Worm (Caenorhabditis elegans) whole organism, young adult: ENCODE data around the gene cng-1.

ENCODE experiments used
- F57A8.1 ChIP-seq: fragments of 200-800 bp; sonication (Bioruptor generic); optimal IDR thresholded peaks from 2 replicates; lab custom pipeline; 2018; ENCODE audit warnings: mild to moderate bottlenecking, missing genetic modification characterization, moderate library complexity, missing compliant biosample characterization
- attf-6 ChIP-seq: fragments of 200-800 bp; sonication (Bioruptor generic); IDR thresholded peaks from 2 replicates; pipeline ENCODE4 v1.3.6; 2022; ENCODE audit warnings: missing genetic modification reagents, missing genetic modification characterization, missing compliant biosample characterization
- dpl-1 ChIP-seq: fragments of 150-350 bp; optimal IDR thresholded peaks from 2 replicates; lab custom pipeline; 2014; ENCODE audit warnings: missing biosample characterization, missing genetic modification reagents, missing genetic modification characterization
- madf-8 ChIP-seq: fragments of 200-800 bp; sonication (Bioruptor generic); conservative IDR thresholded peaks from 2 replicates; pipeline ENCODE4 v1.3.6; 2022; ENCODE audit warnings: missing genetic modification reagents, missing genetic modification characterization, missing compliant biosample characterization
- nfya-1 ChIP-seq: sonication (generic microtip); optimal IDR thresholded peaks from 2 replicates; lab custom pipeline; 2017; ENCODE audit warnings: antibody characterized with exemption, missing compliant biosample characterization, missing genetic modification characterization, borderline replicate concordance; ENCODE audit not compliant: insufficient read depth
- nhr-120 ChIP-seq: fragments of 200-800 bp; sonication (Bioruptor generic); IDR thresholded peaks from 2 replicates; pipeline ENCODE4 v1.3.6; 2022; ENCODE audit warnings: missing genetic modification characterization, missing compliant biosample characterization
- pha-4 ChIP-seq: fragments of 150-350 bp; sonication (generic microtip); optimal IDR thresholded peaks from 2 replicates; lab custom pipeline; 2014; ENCODE audit warnings: missing biosample characterization, missing genetic modification reagents, missing genetic modification characterization

DNA sequence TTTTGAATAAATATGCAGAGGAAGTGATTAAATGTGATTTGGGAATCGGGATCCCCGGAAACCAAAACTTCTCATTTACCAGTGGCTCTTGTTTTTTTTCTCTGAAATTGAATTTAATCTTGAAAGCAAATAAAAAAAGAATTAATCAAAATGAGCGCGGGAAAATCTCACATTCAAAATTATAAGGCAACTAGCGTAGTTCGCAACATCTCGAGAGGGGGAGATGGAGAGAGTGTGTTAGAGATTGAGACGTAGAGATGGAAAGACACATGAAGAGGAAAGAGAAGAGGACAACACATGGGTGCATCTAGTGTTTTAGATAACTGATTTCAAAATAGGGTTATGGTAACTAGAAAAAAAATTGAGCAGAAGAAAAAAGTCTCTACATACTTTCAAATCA, 16.8 kb upstream of the cng-1 start, which contains the start of gene sdc-3:
- TF ChIP-seq nhr-120 (GFP tag; lab: Robert Waterston, UW) (no peak), attf-6 (GFP tag; lab: Robert Waterston, UW) (no peak), madf-8 (GFP tag; lab: Robert Waterston, UW) (no peak), nfya-1 (tag; lab: Kevin White, UChicago) (no peak), F57A8.1 (no peak), pha-4 (tag; lab: Kevin White, UChicago) (no peak), dpl-1 (GFP tag; lab: Kevin White, UChicago) (no peak)
